Worm (Caenorhabditis elegans) whole organism, young adult: ENCODE results near the gene T08H10.3.

Experiments used
- B0336.3 ChIP-seq: fragments of 200-800 bp; sonication (Bioruptor generic); IDR thresholded peaks from 2 replicates; pipeline ENCODE4 v1.3.6; 2022; ENCODE audit warnings: missing genetic modification characterization, missing compliant biosample characterization
- F33H1.4 ChIP-seq: fragments of 200-800 bp; sonication (Bioruptor generic); IDR thresholded peaks from 2 replicates; pipeline ENCODE4 v1.3.6; 2022; ENCODE audit warnings: missing genetic modification reagents, missing genetic modification characterization, missing compliant biosample characterization
- ama-1 ChIP-seq, 3 experiments: fragments of 150-350 bp in 1 of 3; sonication (generic microtip) in 2 of 3; optimal IDR thresholded peaks; 2 replicates each; lab custom pipeline; 2014 to 2018; ENCODE audit warnings: missing biosample characterization in 2 of 3, missing genetic modification characterization in 2 of 3, missing genetic modification reagents in 2 of 3
- die-1 ChIP-seq: sonication (generic microtip); optimal IDR thresholded peaks from 2 replicates; lab custom pipeline; 2016; ENCODE audit warnings: missing genotype, mild to moderate bottlenecking, missing genetic modification characterization, missing compliant biosample characterization
- hrde-1 ChIP-seq: sonication (generic microtip); optimal IDR thresholded peaks from 2 replicates; lab custom pipeline; 2016; ENCODE audit warnings: missing genetic modification characterization, mild to moderate bottlenecking, missing compliant biosample characterization, moderate library complexity, missing genotype, missing genetic modification reagents, borderline replicate concordance
- let-526 ChIP-seq: fragments of 200-800 bp; sonication (Bioruptor generic); IDR thresholded peaks from 2 replicates; pipeline ENCODE4 v1.3.6; 2022; ENCODE audit warnings: missing genetic modification reagents, missing genetic modification characterization, missing compliant biosample characterization
- snpc-4 ChIP-seq, 5 experiments: fragments of 150-350 bp in 1 of 5; sonication (generic microtip) in 4 of 5; optimal IDR thresholded peaks; 2 replicates each; lab custom pipeline; 2014 to 2018; ENCODE audit warnings: missing genetic modification characterization in 5 of 5, missing biosample characterization in 3 of 5, antibody characterized with exemption in 2 of 5, mild to moderate bottlenecking in 2 of 5, missing compliant biosample characterization in 2 of 5, missing genotype in 2 of 5, moderate library complexity in 2 of 5, missing genetic modification reagents in 1 of 5

- no peak for TF ChIP-seq die-1
- TF ChIP-seq F33H1.4, result no peak
- TF ChIP-seq hrde-1 (tag; lab: Kevin White, UChicago), result no peak
- no peak for TF ChIP-seq snpc-4 (GFP tag; optimal IDR thresholded peaks at IDR 0.05; lab: Kevin White, UChicago)
- no peak for TF ChIP-seq snpc-4 (tag; optimal IDR thresholded peaks at IDR 0.05; lab: Kevin White, UChicago)
- TF ChIP-seq B0336.3 (GFP tag; lab: Robert Waterston, UW), result no peak
- no peak for TF ChIP-seq ama-1 (optimal IDR thresholded peaks at IDR 0.05; lab: Kevin White, UChicago)
- TF ChIP-seq ama-1 (GFP tag; optimal IDR thresholded peaks at IDR 0.05; lab: Kevin White, UChicago), result no peak
- TF ChIP-seq let-526 (GFP tag; lab: Robert Waterston, UW), result no peak
Observed at ce11 chrV:4505408-4506270, 34.5 kb downstream of the T08H10.3 start.
